Worm (Caenorhabditis elegans) whole organism, L1 larva: ENCODE data around the gene T20D4.11.

Source experiments
- C04F5.9 ChIP-seq: sonication (generic microtip); optimal IDR thresholded peaks from 2 replicates; lab custom pipeline; 2016; ENCODE audit warnings: missing genetic modification characterization, missing compliant biosample characterization
- F16B12.6 ChIP-seq: fragments of 150-350 bp; optimal IDR thresholded peaks from 2 replicates; lab custom pipeline; 2014; ENCODE audit warnings: missing biosample characterization, missing genetic modification characterization
- aha-1 ChIP-seq: fragments of 150-350 bp; optimal IDR thresholded peaks from 2 replicates; lab custom pipeline; 2014; ENCODE audit warnings: missing biosample characterization, missing genetic modification characterization
- blmp-1 ChIP-seq: fragments of 150-350 bp; optimal IDR thresholded peaks from 2 replicates; lab custom pipeline; 2014; ENCODE audit warnings: missing biosample characterization, missing genetic modification characterization
- ceh-63 ChIP-seq: fragments of 200-800 bp; sonication (Bioruptor generic); optimal IDR thresholded peaks from 2 replicates; lab custom pipeline; 2018; ENCODE audit warnings: mild to moderate bottlenecking, missing genetic modification characterization, missing compliant biosample characterization
- ceh-8 ChIP-seq: fragments of 200-800 bp; sonication (Bioruptor generic); optimal IDR thresholded peaks from 2 replicates; lab custom pipeline; 2018; ENCODE audit warnings: mild to moderate bottlenecking, missing genetic modification characterization, moderate library complexity, missing compliant biosample characterization
- ceh-82 ChIP-seq, 3 experiments: fragments of 150-350 bp in 1 of 3; sonication (generic microtip) in 2 of 3; optimal IDR thresholded peaks; 2 replicates each; lab custom pipeline; 2014 to 2017; ENCODE audit warnings: missing biosample characterization in 3 of 3, missing genetic modification characterization in 3 of 3
- ceh-88 ChIP-seq: fragments of 200-800 bp; sonication (Bioruptor generic); IDR thresholded peaks from 2 replicates; pipeline ENCODE4 v1.3.6; 2022; ENCODE audit warnings: missing genetic modification characterization, missing compliant biosample characterization
- efl-1 ChIP-seq, 4 experiments: fragments of 150-350 bp; optimal IDR thresholded peaks in 3 of 4; peaks in 1 of 4; 1 replicate in 1 of 4; 2 replicates in 3 of 4; lab custom pipeline; 2014; ENCODE audit warnings: missing biosample characterization in 2 of 4, missing genetic modification characterization in 2 of 4, missing genetic modification reagents in 2 of 4
- egl-27 ChIP-seq, 2 experiments: fragments of 150-350 bp in 1 of 2; sonication (generic microtip); optimal IDR thresholded peaks; 3 replicates each; lab custom pipeline; 2017 to 2018; ENCODE audit warnings: missing biosample characterization in 2 of 2, missing genetic modification characterization in 2 of 2, missing genetic modification reagents in 2 of 2
- elt-3 ChIP-seq, 6 experiments: fragments of 150-350 bp in 1 of 6; sonication (generic microtip); optimal IDR thresholded peaks; 2 replicates each; lab custom pipeline; 2017 to 2018; ENCODE audit warnings: missing biosample characterization in 6 of 6, missing genetic modification characterization in 6 of 6, inconsistent platforms in 1 of 6
- fkh-4 ChIP-seq: sonication (generic microtip); optimal IDR thresholded peaks from 2 replicates; lab custom pipeline; 2016; ENCODE audit warnings: missing compliant biosample characterization, missing genetic modification characterization, borderline replicate concordance
- grh-1 ChIP-seq: fragments of 200-800 bp; sonication (Bioruptor generic); IDR thresholded peaks from 2 replicates; pipeline ENCODE4 v1.3.6; 2022; ENCODE audit warnings: missing genetic modification reagents, missing genetic modification characterization, missing compliant biosample characterization
- hlh-17 ChIP-seq: fragments of 200-800 bp; sonication (Bioruptor generic); optimal IDR thresholded peaks from 2 replicates; lab custom pipeline; 2018; ENCODE audit warnings: missing genetic modification characterization, mild to moderate bottlenecking, missing compliant biosample characterization, moderate library complexity, borderline replicate concordance
- hlh-4 ChIP-seq: sonication (generic microtip); optimal IDR thresholded peaks from 2 replicates; lab custom pipeline; 2016; ENCODE audit warnings: mild to moderate bottlenecking, missing genetic modification characterization, missing compliant biosample characterization
- isw-1 ChIP-seq: fragments of 200-800 bp; sonication (Bioruptor generic); IDR thresholded peaks from 2 replicates; pipeline ENCODE4 v1.3.6; 2022; ENCODE audit warnings: missing genetic modification characterization, missing compliant biosample characterization
- lin-14 ChIP-seq: fragments of 200-800 bp; sonication (Bioruptor generic); optimal IDR thresholded peaks from 2 replicates; lab custom pipeline; 2018; ENCODE audit warnings: mild to moderate bottlenecking, missing genetic modification characterization, moderate library complexity, missing compliant biosample characterization
- lin-15B ChIP-seq: fragments of 150-350 bp; sonication (generic microtip); optimal IDR thresholded peaks from 3 replicates; lab custom pipeline; 2014; ENCODE audit warnings: missing biosample characterization, missing genetic modification characterization
- lir-3 ChIP-seq: sonication (generic microtip); optimal IDR thresholded peaks from 2 replicates; lab custom pipeline; 2016; ENCODE audit warnings: mild to moderate bottlenecking, missing genetic modification characterization, moderate library complexity, missing compliant biosample characterization; ENCODE audit not compliant: poor library complexity
- mef-2 ChIP-seq: fragments of 150-350 bp; optimal IDR thresholded peaks from 2 replicates; lab custom pipeline; 2014; ENCODE audit warnings: missing biosample characterization, missing genetic modification characterization
- nhr-11 ChIP-seq: fragments of 150-350 bp; optimal IDR thresholded peaks from 2 replicates; lab custom pipeline; 2014; ENCODE audit warnings: missing biosample characterization, missing genetic modification characterization
- nhr-12 ChIP-seq: sonication (generic microtip); optimal IDR thresholded peaks from 2 replicates; lab custom pipeline; 2017; ENCODE audit warnings: missing biosample characterization, missing genetic modification characterization
- nhr-20 ChIP-seq: sonication (generic microtip); optimal IDR thresholded peaks from 2 replicates; lab custom pipeline; 2016; ENCODE audit warnings: mild to moderate bottlenecking, missing genetic modification characterization, missing compliant biosample characterization
- nhr-237 ChIP-seq: fragments of 150-350 bp; optimal IDR thresholded peaks from 2 replicates; lab custom pipeline; 2014; ENCODE audit warnings: missing biosample characterization, missing genetic modification characterization
- nhr-47 ChIP-seq: sonication (generic microtip); optimal IDR thresholded peaks from 2 replicates; lab custom pipeline; 2016; ENCODE audit warnings: mild to moderate bottlenecking, missing genetic modification characterization, moderate library complexity, missing compliant biosample characterization
- nhr-77 ChIP-seq: fragments of 150-350 bp; optimal IDR thresholded peaks from 2 replicates; lab custom pipeline; 2014; ENCODE audit warnings: missing biosample characterization, missing genetic modification characterization
- nhr-84 ChIP-seq: sonication (generic microtip); optimal IDR thresholded peaks from 2 replicates; lab custom pipeline; 2017; ENCODE audit warnings: missing biosample characterization, missing genetic modification characterization
- nhr-85 ChIP-seq: sonication (generic microtip); peaks from one replicate; lab custom pipeline; 2016; ENCODE audit warnings: missing genetic modification characterization, inconsistent platforms, missing compliant biosample characterization
- nhr-90 ChIP-seq: sonication (generic microtip); optimal IDR thresholded peaks from 2 replicates; lab custom pipeline; 2016; ENCODE audit warnings: mild to moderate bottlenecking, missing genetic modification characterization, missing compliant biosample characterization; ENCODE audit not compliant: poor library complexity
- pqm-1 ChIP-seq: sonication (generic microtip); optimal IDR thresholded peaks from 3 replicates; lab custom pipeline; 2017; ENCODE audit warnings: missing biosample characterization, missing genetic modification characterization
- skn-1 ChIP-seq: fragments of 150-350 bp; optimal IDR thresholded peaks from 2 replicates; lab custom pipeline; 2014; ENCODE audit warnings: missing biosample characterization, missing genetic modification characterization
- snu-23 ChIP-seq: sonication (generic microtip); optimal IDR thresholded peaks from 2 replicates; lab custom pipeline; 2016; ENCODE audit warnings: missing genetic modification characterization, missing compliant biosample characterization
- sup-37 ChIP-seq: fragments of 200-800 bp; sonication (Bioruptor generic); optimal IDR thresholded peaks from 2 replicates; lab custom pipeline; 2018; ENCODE audit warnings: mild to moderate bottlenecking, missing genetic modification characterization, missing compliant biosample characterization
- tbx-2 ChIP-seq: sonication (generic microtip); optimal IDR thresholded peaks from 2 replicates; lab custom pipeline; 2016; ENCODE audit warnings: missing genetic modification characterization, missing compliant biosample characterization
- tlp-1 ChIP-seq: fragments of 150-350 bp; optimal IDR thresholded peaks from 2 replicates; lab custom pipeline; 2014; ENCODE audit warnings: missing biosample characterization, missing genetic modification characterization
- vab-15 ChIP-seq: sonication (generic microtip); optimal IDR thresholded peaks from 2 replicates; lab custom pipeline; 2017; ENCODE audit warnings: missing genotype, mild to moderate bottlenecking, missing genetic modification characterization, missing compliant biosample characterization
- xbp-1 ChIP-seq: sonication (generic microtip); optimal IDR thresholded peaks from 2 replicates; lab custom pipeline; 2016; ENCODE audit warnings: missing genetic modification characterization, missing compliant biosample characterization
- zag-1 ChIP-seq: fragments of 150-350 bp; optimal IDR thresholded peaks from 2 replicates; lab custom pipeline; 2014; ENCODE audit warnings: missing biosample characterization, missing genetic modification characterization
- ztf-11 ChIP-seq, 2 experiments: sonication (generic microtip); optimal IDR thresholded peaks; 2 replicates each; lab custom pipeline; 2016 to 2017; ENCODE audit warnings: missing genetic modification characterization in 2 of 2, missing biosample characterization in 1 of 2, missing compliant biosample characterization in 1 of 2

Gene T20D4.11

DNA sequence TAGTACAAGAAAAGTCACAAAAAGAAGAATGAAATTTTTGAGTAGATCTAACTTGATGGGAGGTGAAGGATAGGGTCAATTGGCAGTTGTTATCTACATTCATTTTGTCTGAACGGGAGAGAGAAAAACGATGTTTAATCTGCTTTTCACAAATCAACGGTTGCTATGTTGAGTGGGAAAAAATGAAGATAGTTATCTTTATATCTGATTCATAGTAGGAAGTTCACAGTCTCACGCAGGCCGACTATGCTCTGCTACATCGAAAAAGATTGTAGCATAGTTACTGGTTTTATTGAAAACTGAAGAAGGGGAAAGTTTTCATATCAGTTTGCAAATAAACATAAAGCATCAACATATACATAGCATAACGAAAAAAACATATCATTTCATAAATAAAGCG lies 42.9 kb upstream of the T20D4.11 start:
- no peak for TF ChIP-seq sup-37
- TF ChIP-seq nhr-47 (tag; lab: Kevin White, UChicago) = no peak
- no peak for TF ChIP-seq nhr-12 (tag; lab: Kevin White, UChicago)
- TF ChIP-seq lin-14 (GFP tag; lab: Kevin White, UChicago) = peak; percentile 13
- TF ChIP-seq nhr-85 (tag; lab: Kevin White, UChicago) = peak; percentile 67
- TF ChIP-seq vab-15 = no peak
- no peak for TF ChIP-seq ceh-63 (GFP tag; lab: Kevin White, UChicago)

ce11 chrV:3357106-3357505 lies 41.4 kb upstream of the T20D4.11 start, which contains the start of gene scrm-3:
Gene scrm-3, minus strand, starts transcription at chrV:3357206.
- TF ChIP-seq hlh-17 (GFP tag; lab: Kevin White, UChicago) = no peak

- TF ChIP-seq zag-1 (tag; lab: Kevin White, UChicago) = no peak
- TF ChIP-seq nhr-84 (tag; lab: Kevin White, UChicago) = no peak
- TF ChIP-seq mef-2 (tag; lab: Kevin White, UChicago) = no peak
- TF ChIP-seq ceh-8 = no peak
- no peak for TF ChIP-seq nhr-90 (tag; lab: Kevin White, UChicago)
- TF ChIP-seq xbp-1 (tag; lab: Kevin White, UChicago) = no peak
- TF ChIP-seq ceh-63 (GFP tag; lab: Kevin White, UChicago) = no peak
- TF ChIP-seq skn-1 (tag; lab: Kevin White, UChicago) = no peak
- TF ChIP-seq lir-3 (tag; lab: Kevin White, UChicago) = no peak
- no peak for TF ChIP-seq vab-15
- no peak for TF ChIP-seq nhr-237 (tag; lab: Kevin White, UChicago)
- TF ChIP-seq snu-23 = no peak
- TF ChIP-seq lin-15B = no peak
- no peak for TF ChIP-seq ztf-11 (tag; optimal IDR thresholded peaks at IDR 0.05; lab: Kevin White, UChicago)
- TF ChIP-seq ceh-88 = no peak
Measured at ce11 chrV:3358267-3358666, 40.2 kb upstream of the T20D4.11 start, which contains the start of gene C04E12.5. Gene C04E12.5, plus strand, starts transcription at chrV:3358567.

ce11 chrV:3361633-3362032 lies 36.9 kb upstream of the T20D4.11 start:
- TF ChIP-seq hlh-4 (tag; lab: Kevin White, UChicago) (no peak), nhr-85 (tag; lab: Kevin White, UChicago) (no peak), nhr-77 (no peak), grh-1 (GFP tag; lab: Robert Waterston, UW) (no peak), sup-37 (no peak), aha-1 (tag; lab: Kevin White, UChicago) (no peak), ceh-82 (tag; optimal IDR thresholded peaks at IDR 0.05; lab: Kevin White, UChicago) (no peak)

DNA sequence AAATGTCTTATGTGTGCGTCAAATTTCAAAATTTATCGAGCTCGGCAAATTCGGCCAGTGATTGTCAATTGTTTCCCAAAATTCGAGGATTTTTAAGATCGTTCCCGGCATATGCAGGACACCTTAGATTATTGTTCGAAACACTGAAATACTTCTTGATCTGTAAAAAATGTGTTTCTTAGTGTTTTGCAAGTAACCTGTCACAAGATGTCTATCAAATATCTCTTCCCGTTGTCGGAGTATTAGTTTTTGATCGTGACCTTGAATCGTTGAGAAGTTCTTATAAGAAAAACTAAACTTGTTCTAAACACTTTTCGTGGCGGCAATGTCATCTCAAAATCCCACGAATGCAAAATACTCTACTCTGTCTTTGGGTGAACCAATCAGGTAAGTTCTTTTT lies 36.0 kb upstream of the T20D4.11 start, which contains the start of gene C04E12.4:
TSS of gene C04E12.4 (plus strand) at position 301 of the 400 bp plus-strand sequence.
- TF ChIP-seq fkh-4 (tag; lab: Kevin White, UChicago) (no peak), snu-23 (no peak), grh-1 (GFP tag; lab: Robert Waterston, UW) (no peak), nhr-11 (tag; lab: Kevin White, UChicago) (no peak), C04F5.9 (tag; lab: Kevin White, UChicago) (no peak), tlp-1 (tag; lab: Kevin White, UChicago) (no peak), efl-1 (optimal IDR thresholded peaks at IDR 0.05; lab: Kevin White, UChicago) (no peak), efl-1 (GFP tag; optimal IDR thresholded peaks at IDR 0.05 in 1 of 2; lab: Kevin White, UChicago) (peak in 1 of 2 experiments; percentile 47), elt-3 (tag; optimal IDR thresholded peaks at IDR 0.05; lab: Kevin White, UChicago) (peak in 1 of 6 experiments; percentile 38), pqm-1 (tag; lab: Kevin White, UChicago) (no peak), tbx-2 (tag; lab: Kevin White, UChicago) (no peak), isw-1 (GFP tag; lab: Robert Waterston, UW) (no peak), blmp-1 (tag; lab: Kevin White, UChicago) (no peak), nhr-20 (tag; lab: Kevin White, UChicago) (peak; percentile 16), F16B12.6 (no peak), egl-27 (tag; optimal IDR thresholded peaks at IDR 0.05; lab: Kevin White, UChicago) (no peak)
- TF ChIP-seq, all 84 proteins: peak for 3
